Fruit fly (Drosophila melanogaster): Measurements from ENCODE around the gene Reps.

The Reps gene

dm6 chr2L:11065932-11066823 lies 40.3 kb downstream of the Reps start (continued):
- TF ChIP-seq HLHmδ (GFP tag; optimal IDR thresholded peaks at IDR 0.05): no peak
- TF ChIP-seq dpn (GFP tag; optimal IDR thresholded peaks at IDR 0.05): peak in 1 of 2 experiments; percentile 21
- TF ChIP-seq yki (optimal IDR thresholded peaks at IDR 0.05): no peak
- TF ChIP-seq CoRest (tag; optimal IDR thresholded peaks at IDR 0.05): peak; percentile 7
- TF ChIP-seq br (optimal IDR thresholded peaks at IDR 0.05): no peak
- TF ChIP-seq CG9876 (GFP tag; optimal IDR thresholded peaks at IDR 0.05): no peak
- no peak for TF ChIP-seq CG3847 (GFP tag; IDR thresholded peaks at IDR 0.05)
- TF ChIP-seq tup (GFP tag; optimal IDR thresholded peaks at IDR 0.05): no peak
- TF ChIP-seq Meics (GFP tag; optimal IDR thresholded peaks at IDR 0.05): no peak
- TF ChIP-seq CG17186 (GFP tag; optimal IDR thresholded peaks at IDR 0.05): no peak
- TF ChIP-seq chn (GFP tag; optimal IDR thresholded peaks at IDR 0.05): no peak
- no peak for TF ChIP-seq Kr (GFP tag; optimal IDR thresholded peaks at IDR 0.05)
- no peak for TF ChIP-seq CG10462 (GFP tag; optimal IDR thresholded peaks at IDR 0.05)
- TF ChIP-seq Fer2 (tag; optimal IDR thresholded peaks at IDR 0.05): no peak
- no peak for TF ChIP-seq Deaf1 (tag; optimal IDR thresholded peaks at IDR 0.05)
- TF ChIP-seq CG1647 (GFP tag; optimal IDR thresholded peaks at IDR 0.05): no peak
- TF ChIP-seq CG9215 (GFP tag; IDR thresholded peaks at IDR 0.05): no peak
- TF ChIP-seq unpg (GFP tag; optimal IDR thresholded peaks at IDR 0.05): peak; percentile 6
- no peak for TF ChIP-seq CG7271 (tag; optimal IDR thresholded peaks at IDR 0.05)
- no peak for TF ChIP-seq CG1024 (GFP tag; IDR thresholded peaks at IDR 0.05)
- TF ChIP-seq CG7745 (tag; optimal IDR thresholded peaks at IDR 0.05): no peak
- TF ChIP-seq CG10321 (GFP tag; IDR thresholded peaks at IDR 0.05): no peak
- no peak for TF ChIP-seq CG14667 (GFP tag; IDR thresholded peaks at IDR 0.05)
- no peak for TF ChIP-seq CG18764 (GFP tag; optimal IDR thresholded peaks at IDR 0.05)
- TF ChIP-seq CG12391 (tag; optimal IDR thresholded peaks at IDR 0.05): no peak
- peak; percentile 49 for TF ChIP-seq gem (tag; optimal IDR thresholded peaks at IDR 0.05)
- TF ChIP-seq Hmr (GFP tag; optimal IDR thresholded peaks at IDR 0.05): no peak
- TF ChIP-seq CG10654 (GFP tag; optimal IDR thresholded peaks at IDR 0.05): no peak
- 0 out of 2 replicates have a peak, but pooled peaks have one; percentile 36 for TF ChIP-seq CG32532 (GFP tag; IDR thresholded peaks at IDR 0.05)
- TF ChIP-seq CG11456 (GFP tag; IDR thresholded peaks at IDR 0.05): 0 out of 3 replicates have a peak, but pooled peaks have one; percentile 27
- peak; percentile 50; the same call in 1 of the 2 replicates for TF ChIP-seq Drgx (GFP tag; IDR thresholded peaks at IDR 0.05)
- no peak for TF ChIP-seq CG4730 (GFP tag; IDR thresholded peaks at IDR 0.05)
- TF ChIP-seq CG14014 (GFP tag; IDR thresholded peaks at IDR 0.05): no peak
- TF ChIP-seq fd102C (GFP tag; optimal IDR thresholded peaks at IDR 0.05): no peak
- TF ChIP-seq ATbp (GFP tag; optimal IDR thresholded peaks at IDR 0.05): no peak
- no peak for TF ChIP-seq ham (GFP tag; IDR thresholded peaks at IDR 0.05)
- TF ChIP-seq NfI (GFP tag; optimal IDR thresholded peaks at IDR 0.05): no peak
- peak; percentile 50 for TF ChIP-seq lilli (GFP tag; optimal IDR thresholded peaks at IDR 0.05)
- no peak for TF ChIP-seq CG8089 (GFP tag; optimal IDR thresholded peaks at IDR 0.05)
- TF ChIP-seq sens-2 (GFP tag; IDR thresholded peaks at IDR 0.05): no peak
- no peak for TF ChIP-seq CG10274 (GFP tag; optimal IDR thresholded peaks at IDR 0.05)
- TF ChIP-seq ro (GFP tag; IDR thresholded peaks at IDR 0.05): no peak
- TF ChIP-seq row (GFP tag; IDR thresholded peaks at IDR 0.05): peak; percentile 37; the same call in 2 of the 3 replicates
- TF ChIP-seq dati (GFP tag; IDR thresholded peaks at IDR 0.05): no peak
- TF ChIP-seq pzg (GFP tag; optimal IDR thresholded peaks at IDR 0.05): no peak
- TF ChIP-seq Hmx (GFP tag; optimal IDR thresholded peaks at IDR 0.05): no peak
- no peak for TF ChIP-seq CG15269 (tag; optimal IDR thresholded peaks at IDR 0.05)
- no peak for TF ChIP-seq Fer1 (GFP tag; optimal IDR thresholded peaks at IDR 0.05)
- no peak for TF ChIP-seq gcm (GFP tag; optimal IDR thresholded peaks at IDR 0.05)
- no peak for TF ChIP-seq ken (GFP tag; IDR thresholded peaks at IDR 0.05)
- no peak for TF ChIP-seq CG43689 (GFP tag; IDR thresholded peaks at IDR 0.05)

Data from whole organism, embryonic.